Worm (Caenorhabditis elegans) whole organism, L4 larva: ENCODE results near the gene eif-3.G.

Source experiments
- F26F4.8 ChIP-seq: fragments of 200-800 bp; sonication (Bioruptor generic); conservative IDR thresholded peaks from 2 replicates; pipeline ENCODE4 v1.3.6; 2022; ENCODE audit warnings: missing genetic modification characterization, missing compliant biosample characterization
- ama-1 ChIP-seq: fragments of 150-350 bp; optimal IDR thresholded peaks from 2 replicates; lab custom pipeline; 2014; ENCODE audit warnings: inconsistent platforms, mixed read lengths
- fos-1 ChIP-seq: fragments of 150-350 bp; optimal IDR thresholded peaks from 2 replicates; lab custom pipeline; 2014; ENCODE audit warnings: missing biosample characterization, missing genetic modification characterization
- jun-1 ChIP-seq: fragments of 150-350 bp; optimal IDR thresholded peaks from 2 replicates; lab custom pipeline; 2014; ENCODE audit warnings: missing biosample characterization, missing genetic modification reagents, missing genetic modification characterization
- lin-13 ChIP-seq: fragments of 150-350 bp; optimal IDR thresholded peaks from 2 replicates; lab custom pipeline; 2014; ENCODE audit warnings: missing biosample characterization, missing genetic modification reagents, missing genetic modification characterization
- lin-39 ChIP-seq: fragments of 150-350 bp; optimal IDR thresholded peaks from 2 replicates; lab custom pipeline; 2014; ENCODE audit warnings: missing biosample characterization, missing genetic modification reagents, missing genetic modification characterization
- lsy-2 ChIP-seq, 2 experiments: fragments of 150-350 bp in 1 of 2; sonication (generic microtip) in 1 of 2; optimal IDR thresholded peaks; 2 replicates each; lab custom pipeline; 2014 to 2017; ENCODE audit warnings: missing biosample characterization in 2 of 2, missing genetic modification characterization in 2 of 2
- rbr-2 ChIP-seq: sonication (generic microtip); optimal IDR thresholded peaks from 2 replicates; lab custom pipeline; 2016; ENCODE audit warnings: missing genotype, missing genetic modification characterization, missing compliant biosample characterization
- snpc-4 ChIP-seq: fragments of 150-350 bp; optimal IDR thresholded peaks from 2 replicates; lab custom pipeline; 2014; ENCODE audit warnings: missing biosample characterization, missing genetic modification characterization
- spr-1 ChIP-seq: sonication (generic microtip); optimal IDR thresholded peaks from 2 replicates; lab custom pipeline; 2016; ENCODE audit warnings: mild to moderate bottlenecking, missing genetic modification characterization, missing compliant biosample characterization
- tra-1 ChIP-seq: fragments of 200-800 bp; sonication (Bioruptor generic); IDR thresholded peaks from 2 replicates; pipeline ENCODE4 v1.3.6; 2022; ENCODE audit warnings: missing genetic modification reagents, missing genetic modification characterization, missing compliant biosample characterization
- unc-39 ChIP-seq: sonication (generic microtip); optimal IDR thresholded peaks from 2 replicates; lab custom pipeline; 2017; ENCODE audit warnings: missing biosample characterization, missing genetic modification characterization

- TF ChIP-seq F26F4.8 (GFP tag; lab: Robert Waterston, UW) (no peak), spr-1 (tag; lab: Kevin White, UChicago) (no peak), unc-39 (no peak), rbr-2 (tag; lab: Kevin White, UChicago) (no peak), lin-39 (tag; lab: Kevin White, UChicago) (no peak), ama-1 (lab: Kevin White, UChicago) (no peak), lin-13 (no peak), tra-1 (GFP tag; lab: Robert Waterston, UW) (no peak), fos-1 (tag; lab: Kevin White, UChicago) (no peak), snpc-4 (tag; lab: Kevin White, UChicago) (no peak), jun-1 (tag; lab: Kevin White, UChicago) (no peak), lsy-2 (tag; optimal IDR thresholded peaks at IDR 0.05; lab: Kevin White, UChicago) (no peak)
Observed at ce11 chrII:8449660-8450118, 7.1 kb downstream of the eif-3.G start, which contains the start of gene F22B5.4.
